Worm (Caenorhabditis elegans): ENCODE data around the gene acs-17.

The acs-17 gene

ce11 chrX:5932923-5933322 is 11.4 kb downstream of the acs-17 start:
- TF ChIP-seq unc-120 (tag; optimal IDR thresholded peaks at IDR 0.05; ENCODE audit: poor library complexity, severe bottlenecking) = no peak
- no peak for TF ChIP-seq nhr-237 (tag; optimal IDR thresholded peaks at IDR 0.05)
- no peak for TF ChIP-seq hlh-1 (tag; optimal IDR thresholded peaks at IDR 0.05)
- TF ChIP-seq lin-13 (tag; optimal IDR thresholded peaks at IDR 0.05) = no peak
- TF ChIP-seq mep-1 (tag; optimal IDR thresholded peaks at IDR 0.05) = no peak
- TF ChIP-seq nhr-12 (tag; optimal IDR thresholded peaks at IDR 0.05) = no peak
- no peak for TF ChIP-seq sem-2 (GFP tag; optimal IDR thresholded peaks at IDR 0.05)
- no peak for TF ChIP-seq unc-39 (tag; optimal IDR thresholded peaks at IDR 0.05)
- no peak for TF ChIP-seq ztf-11 (tag; optimal IDR thresholded peaks at IDR 0.05)
- TF ChIP-seq ham-2 (GFP tag; optimal IDR thresholded peaks at IDR 0.05) = no peak
- no peak for TF ChIP-seq bed-3 (GFP tag; optimal IDR thresholded peaks at IDR 0.05)
- no peak for TF ChIP-seq drap-1 (GFP tag; optimal IDR thresholded peaks at IDR 0.05)
- no peak for TF ChIP-seq ceh-43 (GFP tag; optimal IDR thresholded peaks at IDR 0.05)
- TF ChIP-seq snpc-4 (tag; optimal IDR thresholded peaks at IDR 0.05) = no peak
- no peak for TF ChIP-seq blmp-1 (tag; optimal IDR thresholded peaks at IDR 0.05)
- TF ChIP-seq M03D4.4 (tag; optimal IDR thresholded peaks at IDR 0.05) = no peak
- TF ChIP-seq zip-8 (tag; optimal IDR thresholded peaks at IDR 0.05) = no peak

DNA sequence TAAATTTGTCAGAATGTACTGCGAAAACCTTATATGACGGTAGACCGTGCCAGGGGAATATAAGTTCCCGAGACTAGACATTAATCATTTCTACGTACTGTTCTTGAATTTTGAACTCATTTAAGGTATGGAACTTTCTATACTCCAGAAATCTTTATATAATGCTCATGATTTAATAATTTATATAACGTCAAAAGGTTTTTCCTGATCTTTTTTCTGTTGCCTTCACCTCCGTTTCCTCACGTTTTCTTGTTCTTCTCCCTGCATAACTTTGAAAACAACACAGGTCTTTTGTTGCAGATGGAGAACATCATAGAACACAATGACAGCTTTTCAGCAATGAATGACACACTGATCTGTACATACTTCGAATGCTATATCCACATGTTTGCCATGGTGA is 13.5 kb downstream of the acs-17 start, which contains the start of gene egl-6:
Gene egl-6 (plus strand): TSS at position 301 of the 400 bp plus-strand sequence.
- TF ChIP-seq lsy-2 (tag; optimal IDR thresholded peaks at IDR 0.05) (no peak), flh-1 (GFP tag; optimal IDR thresholded peaks at IDR 0.05) (no peak), blmp-1 (tag; optimal IDR thresholded peaks at IDR 0.05) (no peak), mab-5 (tag; optimal IDR thresholded peaks at IDR 0.05) (no peak), ces-1 (GFP tag; optimal IDR thresholded peaks at IDR 0.05) (no peak), zip-8 (tag; optimal IDR thresholded peaks at IDR 0.05) (no peak), nhr-237 (tag; optimal IDR thresholded peaks at IDR 0.05) (no peak), snpc-4 (tag; optimal IDR thresholded peaks at IDR 0.05) (no peak), ceh-39 (tag; optimal IDR thresholded peaks at IDR 0.05) (no peak), lin-13 (tag; optimal IDR thresholded peaks at IDR 0.05) (no peak), M03D4.4 (tag; optimal IDR thresholded peaks at IDR 0.05) (no peak), nhr-76 (tag; optimal IDR thresholded peaks at IDR 0.05) (no peak), nhr-28 (tag; optimal IDR thresholded peaks at IDR 0.05) (no peak), bed-3 (GFP tag; optimal IDR thresholded peaks at IDR 0.05) (no peak), ceh-43 (GFP tag; optimal IDR thresholded peaks at IDR 0.05) (no peak), elt-3 (tag; optimal IDR thresholded peaks at IDR 0.05) (no peak), hlh-1 (tag; optimal IDR thresholded peaks at IDR 0.05) (no peak), ceh-83 (GFP tag; optimal IDR thresholded peaks at IDR 0.05) (no peak)

- TF ChIP-seq cnd-1 (tag; optimal IDR thresholded peaks at IDR 0.05) = no peak
- no peak for TF ChIP-seq ceh-39 (tag; optimal IDR thresholded peaks at IDR 0.05)
Observed at ce11 chrX:5923672-5924071, 20.6 kb downstream of the acs-17 start.

- TF ChIP-seq drap-1 (GFP tag; optimal IDR thresholded peaks at IDR 0.05) (no peak), nhr-12 (tag; optimal IDR thresholded peaks at IDR 0.05) (no peak), lin-32 (GFP tag; optimal IDR thresholded peaks at IDR 0.05) (no peak), unc-62 (GFP tag; optimal IDR thresholded peaks at IDR 0.05) (no peak), mep-1 (tag; optimal IDR thresholded peaks at IDR 0.05) (no peak), lsy-2 (tag; optimal IDR thresholded peaks at IDR 0.05) (no peak), elt-1 (tag; optimal IDR thresholded peaks at IDR 0.05; ENCODE audit: borderline replicate concordance, insufficient read depth) (no peak), mab-5 (tag; optimal IDR thresholded peaks at IDR 0.05) (no peak), sptf-1 (tag; optimal IDR thresholded peaks at IDR 0.05) (no peak), ces-1 (GFP tag; optimal IDR thresholded peaks at IDR 0.05) (no peak), tbx-8 (GFP tag; optimal IDR thresholded peaks at IDR 0.05) (no peak), cnd-1 (tag; optimal IDR thresholded peaks at IDR 0.05) (no peak), elt-3 (tag; optimal IDR thresholded peaks at IDR 0.05) (no peak), ham-2 (GFP tag; optimal IDR thresholded peaks at IDR 0.05) (no peak), nhr-237 (tag; optimal IDR thresholded peaks at IDR 0.05) (no peak), nhr-76 (tag; optimal IDR thresholded peaks at IDR 0.05) (no peak), bed-3 (GFP tag; optimal IDR thresholded peaks at IDR 0.05) (no peak), unc-120 (tag; optimal IDR thresholded peaks at IDR 0.05; ENCODE audit: poor library complexity, severe bottlenecking) (no peak), unc-39 (tag; optimal IDR thresholded peaks at IDR 0.05) (no peak)
Observed at ce11 chrX:5919097-5919496, 25.2 kb downstream of the acs-17 start, which contains the start of gene capa-1. Gene capa-1 (plus strand): TSS chrX:5919397.

DNA sequence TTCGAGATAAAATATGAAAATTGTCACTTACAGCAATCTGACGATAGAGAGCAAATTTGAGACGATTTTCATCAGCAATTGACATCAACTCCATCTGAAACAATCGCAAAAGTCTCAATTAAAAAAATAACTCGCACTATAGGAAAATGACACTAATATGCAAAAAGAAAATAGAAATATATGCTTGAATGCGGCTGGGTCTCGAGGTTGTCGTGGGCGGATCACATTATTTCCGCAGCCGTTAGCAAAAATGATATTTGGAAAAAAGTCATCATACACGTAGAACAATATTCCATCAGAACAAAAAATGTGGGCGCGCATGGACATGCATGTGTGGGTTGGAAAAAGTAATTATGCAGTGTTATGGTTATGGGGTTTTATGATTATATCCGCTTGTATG is 27.0 kb downstream of the acs-17 start, which contains the start of gene Y23B4A.1:
Gene Y23B4A.1 (minus strand): TSS at position 101 of the 400 bp plus-strand sequence.
- TF ChIP-seq ztf-11 (tag; optimal IDR thresholded peaks at IDR 0.05) (no peak), nhr-12 (tag; optimal IDR thresholded peaks at IDR 0.05) (no peak), lin-32 (GFP tag; optimal IDR thresholded peaks at IDR 0.05) (no peak), nhr-76 (tag; optimal IDR thresholded peaks at IDR 0.05) (no peak), mls-2 (tag; optimal IDR thresholded peaks at IDR 0.05) (no peak), snpc-4 (tag; optimal IDR thresholded peaks at IDR 0.05) (no peak), ces-1 (GFP tag; optimal IDR thresholded peaks at IDR 0.05) (no peak), elt-1 (tag; optimal IDR thresholded peaks at IDR 0.05; ENCODE audit: borderline replicate concordance, insufficient read depth) (no peak), pha-4 (tag; optimal IDR thresholded peaks at IDR 0.05) (no peak), sem-2 (GFP tag; optimal IDR thresholded peaks at IDR 0.05) (no peak), sptf-1 (tag; optimal IDR thresholded peaks at IDR 0.05) (no peak), flh-1 (GFP tag; optimal IDR thresholded peaks at IDR 0.05) (no peak), ceh-39 (tag; optimal IDR thresholded peaks at IDR 0.05) (no peak), lin-13 (tag; optimal IDR thresholded peaks at IDR 0.05) (no peak), hlh-1 (tag; optimal IDR thresholded peaks at IDR 0.05) (no peak), ceh-83 (GFP tag; optimal IDR thresholded peaks at IDR 0.05) (no peak), lsy-2 (tag; optimal IDR thresholded peaks at IDR 0.05) (no peak), unc-120 (tag; optimal IDR thresholded peaks at IDR 0.05; ENCODE audit: poor library complexity, severe bottlenecking) (no peak)
